Fruit fly (Drosophila melanogaster): ENCODE data around the gene cal1.
A peak's percentile ranks its signal among the peaks of the same experiment; 100 is the strongest.

DNA sequence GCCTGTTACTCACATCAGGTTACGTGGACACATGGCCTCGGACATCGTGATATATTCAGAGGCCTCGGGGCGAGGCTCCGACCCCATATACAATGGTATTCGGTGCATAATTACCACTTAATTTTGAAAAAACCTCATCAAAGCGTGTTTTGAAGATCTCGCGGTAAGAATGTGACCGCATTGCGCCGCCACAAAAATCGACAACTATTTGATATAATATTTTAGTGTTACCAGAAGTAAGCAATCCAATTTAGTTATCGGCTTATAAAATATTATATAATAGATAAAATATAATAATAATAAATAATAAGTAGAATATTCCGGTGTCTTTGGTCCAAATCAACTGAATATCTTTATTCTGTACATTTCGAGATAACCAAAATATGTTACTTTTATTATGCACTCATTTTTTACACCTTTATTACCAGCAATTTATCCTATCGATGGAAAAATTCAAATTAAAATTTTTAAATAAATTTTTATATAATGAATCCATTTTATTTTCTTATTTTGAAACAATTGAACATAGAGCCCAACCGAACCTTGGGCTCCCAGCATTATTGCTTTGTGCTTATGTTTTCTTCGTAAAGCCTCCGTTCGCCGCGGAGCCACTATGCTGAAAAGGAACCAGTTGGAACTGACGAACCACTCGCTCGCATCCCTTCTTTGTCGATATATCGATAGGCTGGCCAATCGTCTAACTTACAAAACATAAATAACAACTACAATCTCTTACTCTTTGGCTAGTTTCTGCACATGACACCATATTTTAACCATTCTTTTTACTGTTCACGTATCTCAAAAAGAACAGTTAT, 47.9 kb upstream of the cal1 start, which contains the start of the genes CG18213 and Trm7-32:
- TF ChIP-seq Fer1 (GFP tag; optimal IDR thresholded peaks at IDR 0.05) (no peak), CG12104 (GFP tag; optimal IDR thresholded peaks at IDR 0.05) (peak; percentile 9), Eip74EF (GFP tag; optimal IDR thresholded peaks at IDR 0.05) (no peak), CG1832 (GFP tag; optimal IDR thresholded peaks at IDR 0.05) (no peak), tin (GFP tag; optimal IDR thresholded peaks at IDR 0.05) (peak; percentile 18), HHEX (GFP tag; optimal IDR thresholded peaks at IDR 0.05) (no peak), Dip3 (GFP tag; optimal IDR thresholded peaks at IDR 0.05) (no peak)

Measured in whole organism, embryonic.